Worm (Caenorhabditis elegans) whole organism, young adult: Measurements from ENCODE around the gene K07C5.2.
A peak's percentile ranks its signal among the peaks of the same experiment; 100 is the strongest.

ENCODE experiments used
- C06A6.2 ChIP-seq: fragments of 200-800 bp; sonication (Bioruptor generic); conservative IDR thresholded peaks from 2 replicates; pipeline ENCODE4 v1.3.6; 2022; ENCODE audit warnings: missing genetic modification characterization, missing compliant biosample characterization
- D2030.7 ChIP-seq: fragments of 200-800 bp; sonication (Bioruptor generic); IDR thresholded peaks from 2 replicates; pipeline ENCODE4 v1.3.6; 2022; ENCODE audit warnings: missing genetic modification reagents, missing genetic modification characterization, missing compliant biosample characterization
- F37B4.10 ChIP-seq: fragments of 200-800 bp; sonication (Bioruptor generic); IDR thresholded peaks from 2 replicates; pipeline ENCODE4 v1.3.6; 2022; ENCODE audit warnings: missing genetic modification characterization, missing compliant biosample characterization
- K11D2.4 ChIP-seq: fragments of 200-800 bp; sonication (Bioruptor generic); IDR thresholded peaks from 2 replicates; pipeline ENCODE4 v1.3.6; 2022; ENCODE audit warnings: missing genetic modification reagents, missing genetic modification characterization, missing compliant biosample characterization
- T26A5.8 ChIP-seq: sonication (generic microtip); optimal IDR thresholded peaks from 2 replicates; lab custom pipeline; 2016; ENCODE audit warnings: missing genetic modification characterization, missing compliant biosample characterization
- Y56A3A.18 ChIP-seq: fragments of 200-800 bp; sonication (Bioruptor generic); IDR thresholded peaks from 2 replicates; pipeline ENCODE4 v1.3.6; 2022; ENCODE audit warnings: missing genetic modification reagents, missing genetic modification characterization, missing compliant biosample characterization
- ZK185.1 ChIP-seq: sonication (generic microtip); optimal IDR thresholded peaks from 2 replicates; lab custom pipeline; 2016; ENCODE audit warnings: mild to moderate bottlenecking, missing genetic modification characterization, missing compliant biosample characterization; ENCODE audit not compliant: poor library complexity, severe bottlenecking
- athp-1 ChIP-seq: sonication (generic microtip); optimal IDR thresholded peaks from 2 replicates; lab custom pipeline; 2017; ENCODE audit warnings: mild to moderate bottlenecking, missing genetic modification characterization, missing compliant biosample characterization
- attf-3 ChIP-seq: fragments of 200-800 bp; sonication (Bioruptor generic); conservative IDR thresholded peaks from 2 replicates; pipeline ENCODE4 v1.3.6; 2022; ENCODE audit warnings: missing genetic modification reagents, missing genetic modification characterization, missing compliant biosample characterization
- attf-6 ChIP-seq: fragments of 200-800 bp; sonication (Bioruptor generic); IDR thresholded peaks from 2 replicates; pipeline ENCODE4 v1.3.6; 2022; ENCODE audit warnings: missing genetic modification reagents, missing genetic modification characterization, missing compliant biosample characterization
- ceh-100 ChIP-seq: fragments of 200-800 bp; sonication (Bioruptor generic); IDR thresholded peaks from 2 replicates; pipeline ENCODE4 v1.3.6; 2022; ENCODE audit warnings: missing genetic modification reagents, missing genetic modification characterization, missing compliant biosample characterization
- ceh-79 ChIP-seq: sonication (generic microtip); optimal IDR thresholded peaks from 2 replicates; lab custom pipeline; 2017; ENCODE audit warnings: mild to moderate bottlenecking, missing genetic modification characterization, missing compliant biosample characterization
- ceh-91 ChIP-seq: fragments of 200-800 bp; sonication (Bioruptor generic); IDR thresholded peaks from 2 replicates; pipeline ENCODE4 v1.3.6; 2022; ENCODE audit warnings: missing genetic modification reagents, missing genetic modification characterization, missing compliant biosample characterization
- dpl-1 ChIP-seq: fragments of 150-350 bp; optimal IDR thresholded peaks from 2 replicates; lab custom pipeline; 2014; ENCODE audit warnings: missing biosample characterization, missing genetic modification reagents, missing genetic modification characterization
- egrh-3 ChIP-seq: fragments of 200-800 bp; sonication (Bioruptor generic); IDR thresholded peaks from 2 replicates; pipeline ENCODE4 v1.3.6; 2022; ENCODE audit warnings: missing genetic modification reagents, missing genetic modification characterization, missing compliant biosample characterization
- ekl-4 ChIP-seq: fragments of 200-800 bp; sonication (Bioruptor generic); IDR thresholded peaks from 2 replicates; pipeline ENCODE4 v1.3.6; 2022; ENCODE audit warnings: missing genetic modification reagents, missing genetic modification characterization, missing compliant biosample characterization
- lir-1 ChIP-seq: fragments of 200-800 bp; sonication (Bioruptor generic); conservative IDR thresholded peaks from 2 replicates; pipeline ENCODE4 v1.3.6; 2022; ENCODE audit warnings: missing genetic modification reagents, missing genetic modification characterization, missing compliant biosample characterization
- lsl-1 ChIP-seq: fragments of 200-800 bp; sonication (Bioruptor generic); optimal IDR thresholded peaks from 2 replicates; lab custom pipeline; 2018; ENCODE audit warnings: mild to moderate bottlenecking, missing genetic modification characterization, moderate library complexity, missing compliant biosample characterization
- nfya-2 ChIP-seq: fragments of 200-800 bp; sonication (Bioruptor generic); IDR thresholded peaks from 2 replicates; pipeline ENCODE4 v1.3.6; 2022; ENCODE audit warnings: missing genetic modification reagents, missing genetic modification characterization, missing compliant biosample characterization
- nhr-120 ChIP-seq: fragments of 200-800 bp; sonication (Bioruptor generic); IDR thresholded peaks from 2 replicates; pipeline ENCODE4 v1.3.6; 2022; ENCODE audit warnings: missing genetic modification characterization, missing compliant biosample characterization
- nhr-80 ChIP-seq: sonication (generic microtip); optimal IDR thresholded peaks from 2 replicates; lab custom pipeline; 2016; ENCODE audit warnings: missing genetic modification characterization, missing compliant biosample characterization
- rcor-1 ChIP-seq: fragments of 200-800 bp; sonication (Bioruptor generic); IDR thresholded peaks from 2 replicates; pipeline ENCODE4 v1.3.6; 2022; ENCODE audit warnings: missing genetic modification reagents, missing genetic modification characterization, missing compliant biosample characterization
- rec-8 ChIP-seq, 2 experiments: sonication (generic microtip); optimal IDR thresholded peaks; 2 replicates each; lab custom pipeline; 2016; ENCODE audit warnings: mild to moderate bottlenecking in 2 of 2, missing genetic modification characterization in 2 of 2, missing genetic modification reagents in 2 of 2, missing genotype in 2 of 2, missing biosample characterization in 1 of 2, missing compliant biosample characterization in 1 of 2, moderate library complexity in 1 of 2
- rpc-1 ChIP-seq, 2 experiments: fragments of 150-350 bp in 1 of 2; sonication (generic microtip) in 1 of 2; optimal IDR thresholded peaks; 2 replicates each; lab custom pipeline; 2014 to 2018; ENCODE audit warnings: missing biosample characterization in 1 of 2, missing genetic modification characterization in 1 of 2, missing genetic modification reagents in 1 of 2, missing genotype in 1 of 2
- sea-2 ChIP-seq: fragments of 200-800 bp; sonication (Bioruptor generic); IDR thresholded peaks from 2 replicates; pipeline ENCODE4 v1.3.6; 2022; ENCODE audit warnings: missing genetic modification characterization, missing compliant biosample characterization
- snpc-1.1 ChIP-seq: sonication (generic microtip); optimal IDR thresholded peaks from 2 replicates; lab custom pipeline; 2017; ENCODE audit warnings: missing genetic modification characterization, mild to moderate bottlenecking, missing compliant biosample characterization, antibody characterized with exemption, moderate library complexity, missing genotype, missing genetic modification reagents; ENCODE audit not compliant: insufficient read depth
- somi-1 ChIP-seq: fragments of 200-800 bp; sonication (Bioruptor generic); optimal IDR thresholded peaks from 2 replicates; lab custom pipeline; 2018; ENCODE audit warnings: mild to moderate bottlenecking, missing genetic modification characterization, missing compliant biosample characterization
- tbp1 ChIP-seq: fragments of 200-800 bp; sonication (Bioruptor generic); optimal IDR thresholded peaks from 2 replicates; lab custom pipeline; 2018; ENCODE audit warnings: mild to moderate bottlenecking, missing genetic modification characterization, missing compliant biosample characterization
- tbx-9 ChIP-seq: sonication (generic microtip); optimal IDR thresholded peaks from 2 replicates; lab custom pipeline; 2016; ENCODE audit warnings: borderline replicate concordance, missing genetic modification characterization, inconsistent platforms, missing compliant biosample characterization
- ztf-26 ChIP-seq: sonication (generic microtip); optimal IDR thresholded peaks from 2 replicates; lab custom pipeline; 2017; ENCODE audit warnings: missing genetic modification characterization, missing compliant biosample characterization
- ztf-28 ChIP-seq: fragments of 200-800 bp; sonication (Bioruptor generic); IDR thresholded peaks from 2 replicates; pipeline ENCODE4 v1.3.6; 2022; ENCODE audit warnings: missing genetic modification reagents, missing genetic modification characterization, missing compliant biosample characterization
- ztf-6 ChIP-seq: fragments of 200-800 bp; sonication (Bioruptor generic); IDR thresholded peaks from 2 replicates; pipeline ENCODE4 v1.3.6; 2022; ENCODE audit warnings: missing genetic modification reagents, missing genetic modification characterization, missing compliant biosample characterization

K07C5.2 gene

ce11 chrV:10339200-10339599, at the start of gene K07C5.2:
K07C5.2 (plus strand) TSS chrV:10339500.
- TF ChIP-seq attf-6 (GFP tag; lab: Robert Waterston, UW) (no peak), rec-8 (tag; optimal IDR thresholded peaks at IDR 0.05; lab: Kevin White, UChicago) (no peak), snpc-1.1 (tag; lab: Kevin White, UChicago) (no peak), rpc-1 (optimal IDR thresholded peaks at IDR 0.05; lab: Kevin White, UChicago) (no peak), rpc-1 (tag; optimal IDR thresholded peaks at IDR 0.05; lab: Kevin White, UChicago) (no peak), C06A6.2 (no peak)

- TF ChIP-seq lir-1 (GFP tag; lab: Robert Waterston, UW) (no peak), T26A5.8 (no peak), nfya-2 (GFP tag; lab: Robert Waterston, UW) (no peak), dpl-1 (GFP tag; lab: Kevin White, UChicago) (no peak), athp-1 (tag; lab: Kevin White, UChicago) (no peak)
Measured at ce11 chrV:10289743-10290142, 49.6 kb upstream of the K07C5.2 start, which contains the start of gene B0024.15. B0024.15 (plus strand) TSS chrV:10290043.

- TF ChIP-seq F37B4.10 (GFP tag; lab: Robert Waterston, UW) (no peak), ztf-28 (no peak), ceh-100 (GFP tag; lab: Robert Waterston, UW) (no peak), ekl-4 (GFP tag; lab: Robert Waterston, UW) (no peak), rec-8 (tag; optimal IDR thresholded peaks at IDR 0.05; lab: Kevin White, UChicago) (no peak), nhr-120 (GFP tag; lab: Robert Waterston, UW) (no peak), D2030.7 (GFP tag; lab: Robert Waterston, UW) (no peak), rcor-1 (GFP tag; lab: Robert Waterston, UW) (no peak), T26A5.8 (no peak), ceh-91 (GFP tag; lab: Robert Waterston, UW) (no peak), ZK185.1 (tag; lab: Kevin White, UChicago) (no peak)
Measured at ce11 chrV:10291848-10292247, 47.5 kb upstream of the K07C5.2 start.

ce11 chrV:10292819-10293357, 46.4 kb upstream of the K07C5.2 start, which contains the start of gene col-149:
col-149 (minus strand) TSS chrV:10292869.
- TF ChIP-seq lsl-1 (GFP tag; lab: Kevin White, UChicago), result no peak
- TF ChIP-seq nhr-80 (tag; lab: Kevin White, UChicago), result peak; percentile 32

- TF ChIP-seq tbp1 (GFP tag; lab: Kevin White, UChicago) (no peak), sea-2 (GFP tag; lab: Robert Waterston, UW) (no peak), ztf-26 (tag; lab: Kevin White, UChicago) (no peak), K11D2.4 (GFP tag; lab: Robert Waterston, UW) (no peak), somi-1 (GFP tag; lab: Kevin White, UChicago) (no peak), nhr-80 (tag; lab: Kevin White, UChicago) (no peak), nhr-120 (GFP tag; lab: Robert Waterston, UW) (no peak), Y56A3A.18 (GFP tag; lab: Robert Waterston, UW) (no peak), ceh-79 (tag; lab: Kevin White, UChicago) (no peak), ztf-6 (GFP tag; lab: Robert Waterston, UW) (no peak), tbx-9 (tag; lab: Kevin White, UChicago) (no peak), egrh-3 (GFP tag; lab: Robert Waterston, UW) (no peak), attf-3 (GFP tag; lab: Robert Waterston, UW) (no peak)
- TF ChIP-seq, all 124 proteins: peak for 0
Measured at ce11 chrV:10294549-10294948, 44.8 kb upstream of the K07C5.2 start, which contains the start of gene col-150. col-150 (minus strand) TSS chrV:10294649.
